2 worm cellular contexts compared by ENCODE assay signal in genomic region chrX:8819815-8820415, ce11.
A peak's percentile ranks its signal among the peaks of the same experiment; 100 is the strongest.
TF ChIP-seq lines count a peak whose summit lies in the region.

No protein-coding gene starts in this region.

TF ChIP-seq in whole organism, L4 larva, 104 proteins besides CTCF, POLR2A, EP300 and RAD21 (continued from another document):
- peak; percentile 28 for TF ChIP-seq nhr-102 (tag; optimal IDR thresholded peaks at IDR 0.05; lab: Kevin White, UChicago)
- no peak for TF ChIP-seq F49E8.2 (tag; optimal IDR thresholded peaks at IDR 0.05; lab: Kevin White, UChicago; ENCODE audit: borderline replicate concordance)
- no peak for TF ChIP-seq nhr-77 (tag; optimal IDR thresholded peaks at IDR 0.05; lab: Kevin White, UChicago)
- TF ChIP-seq zip-11 (GFP tag; IDR thresholded peaks at IDR 0.05; lab: Robert Waterston, UW) = peak; percentile 62; the same call in 1 of the 2 replicates
- TF ChIP-seq saeg-2 (GFP tag; IDR thresholded peaks at IDR 0.05; lab: Robert Waterston, UW) = no peak
- no peak for TF ChIP-seq egl-27 (tag; optimal IDR thresholded peaks at IDR 0.05; lab: Kevin White, UChicago)
- no peak for TF ChIP-seq Y75B8A.6 (GFP tag; IDR thresholded peaks at IDR 0.05; lab: Robert Waterston, UW)

TF ChIP-seq in whole organism, young adult, 124 proteins besides CTCF, POLR2A, EP300 and RAD21 (continued from another document):
- no peak for TF ChIP-seq B0336.3 (GFP tag; IDR thresholded peaks at IDR 0.05; lab: Robert Waterston, UW)
- 0 out of 2 replicates have a peak, but pooled peaks have one; percentile 43 for TF ChIP-seq nfyb-1 (GFP tag; IDR thresholded peaks at IDR 0.05; lab: Robert Waterston, UW)
- no peak for TF ChIP-seq gei-17 (GFP tag; optimal IDR thresholded peaks at IDR 0.05; lab: Kevin White, UChicago)
- no peak for TF ChIP-seq K12H6.12 (tag; optimal IDR thresholded peaks at IDR 0.05; lab: Kevin White, UChicago)
- TF ChIP-seq rpc-1 (optimal IDR thresholded peaks at IDR 0.05; lab: Kevin White, UChicago) = peak; percentile 88
- peak; percentile 86 for TF ChIP-seq rpc-1 (tag; optimal IDR thresholded peaks at IDR 0.05; lab: Kevin White, UChicago)
- TF ChIP-seq F10E7.11 (tag; optimal IDR thresholded peaks at IDR 0.05; lab: Kevin White, UChicago) = no peak
